Worm (Caenorhabditis elegans) whole organism, late embryonic: ENCODE measurements around the gene nhr-94.

Source experiments
- C08G9.2 ChIP-seq: sonication (generic microtip); optimal IDR thresholded peaks from 2 replicates; lab custom pipeline; 2016; ENCODE audit warnings: mild to moderate bottlenecking, missing genetic modification characterization, moderate library complexity, missing compliant biosample characterization
- T23F11.4 ChIP-seq: fragments of 200-800 bp; sonication (Bioruptor generic); optimal IDR thresholded peaks from 2 replicates; lab custom pipeline; 2018; ENCODE audit warnings: mild to moderate bottlenecking, missing genetic modification characterization, missing compliant biosample characterization
- Y22D7AL.16 ChIP-seq: sonication (generic microtip); optimal IDR thresholded peaks from 2 replicates; lab custom pipeline; 2016; ENCODE audit warnings: missing genetic modification characterization, missing compliant biosample characterization
- ahr-1 ChIP-seq: sonication (generic microtip); optimal IDR thresholded peaks from 2 replicates; lab custom pipeline; 2016; ENCODE audit warnings: missing genetic modification characterization, missing compliant biosample characterization
- ceh-2 ChIP-seq: sonication (generic microtip); optimal IDR thresholded peaks from 2 replicates; lab custom pipeline; 2016; ENCODE audit warnings: missing genotype, missing genetic modification characterization, missing compliant biosample characterization
- ceh-24 ChIP-seq: sonication (generic microtip); optimal IDR thresholded peaks from 2 replicates; lab custom pipeline; 2016; ENCODE audit warnings: mild to moderate bottlenecking, missing genetic modification characterization, missing compliant biosample characterization
- ceh-31 ChIP-seq: sonication (generic microtip); optimal IDR thresholded peaks from 2 replicates; lab custom pipeline; 2016; ENCODE audit warnings: missing genetic modification characterization, missing compliant biosample characterization
- ceh-34 ChIP-seq: sonication (generic microtip); optimal IDR thresholded peaks from 2 replicates; lab custom pipeline; 2016; ENCODE audit warnings: mild to moderate bottlenecking, missing genetic modification characterization, missing compliant biosample characterization
- ceh-45 ChIP-seq: fragments of 200-800 bp; sonication (Bioruptor generic); IDR thresholded peaks from 2 replicates; pipeline ENCODE4 v1.3.6; 2022; ENCODE audit warnings: missing genetic modification reagents, missing genetic modification characterization, missing compliant biosample characterization
- ceh-48 ChIP-seq: sonication (generic microtip); optimal IDR thresholded peaks from 2 replicates; lab custom pipeline; 2016; ENCODE audit warnings: missing genetic modification characterization, inconsistent platforms, missing compliant biosample characterization
- ceh-9 ChIP-seq: sonication (generic microtip); optimal IDR thresholded peaks from 2 replicates; lab custom pipeline; 2016; ENCODE audit warnings: mild to moderate bottlenecking, missing genetic modification characterization, inconsistent platforms, missing compliant biosample characterization
- che-1 ChIP-seq: sonication (generic microtip); optimal IDR thresholded peaks from 2 replicates; lab custom pipeline; 2016; ENCODE audit warnings: mild to moderate bottlenecking, missing genetic modification characterization, missing compliant biosample characterization
- dmd-4 ChIP-seq: sonication (generic microtip); optimal IDR thresholded peaks from 2 replicates; lab custom pipeline; 2016; ENCODE audit warnings: borderline replicate concordance, missing genetic modification characterization, missing compliant biosample characterization
- dve-1 ChIP-seq: sonication (generic microtip); optimal IDR thresholded peaks from 2 replicates; lab custom pipeline; 2017; ENCODE audit warnings: antibody characterized with exemption, mild to moderate bottlenecking, missing genetic modification characterization, missing compliant biosample characterization
- elt-2 ChIP-seq: sonication (generic microtip); optimal IDR thresholded peaks from 2 replicates; lab custom pipeline; 2016; ENCODE audit warnings: missing genetic modification reagents, missing genetic modification characterization, missing compliant biosample characterization
- ets-4 ChIP-seq: sonication (generic microtip); optimal IDR thresholded peaks from 2 replicates; lab custom pipeline; 2016; ENCODE audit warnings: missing genetic modification characterization, missing compliant biosample characterization
- eyg-1 ChIP-seq: sonication (generic microtip); optimal IDR thresholded peaks from 2 replicates; lab custom pipeline; 2016; ENCODE audit warnings: missing genotype, missing genetic modification characterization, missing compliant biosample characterization
- fkh-10 ChIP-seq: fragments of 150-350 bp; optimal IDR thresholded peaks from 2 replicates; lab custom pipeline; 2014; ENCODE audit warnings: missing biosample characterization, missing genetic modification reagents, missing genetic modification characterization
- gmeb-2 ChIP-seq: sonication (generic microtip); optimal IDR thresholded peaks from 2 replicates; lab custom pipeline; 2016; ENCODE audit warnings: missing genetic modification characterization, inconsistent platforms, missing compliant biosample characterization
- hlh-13 ChIP-seq: fragments of 200-800 bp; sonication (Bioruptor generic); optimal IDR thresholded peaks from 2 replicates; lab custom pipeline; 2018; ENCODE audit warnings: mild to moderate bottlenecking, missing genetic modification characterization, missing compliant biosample characterization
- hlh-15 ChIP-seq: sonication (generic microtip); optimal IDR thresholded peaks from 2 replicates; lab custom pipeline; 2016; ENCODE audit warnings: missing genetic modification characterization, missing compliant biosample characterization
- hlh-30 ChIP-seq: sonication (generic microtip); optimal IDR thresholded peaks from 2 replicates; lab custom pipeline; 2017; ENCODE audit warnings: antibody characterized with exemption, missing genetic modification characterization, missing compliant biosample characterization; ENCODE audit not compliant: insufficient read depth
- hlh-8 ChIP-seq: sonication (generic microtip); optimal IDR thresholded peaks from 2 replicates; lab custom pipeline; 2016; ENCODE audit warnings: missing genotype, missing genetic modification characterization, missing compliant biosample characterization
- lim-6 ChIP-seq: sonication (generic microtip); optimal IDR thresholded peaks from 2 replicates; lab custom pipeline; 2016; ENCODE audit warnings: missing genetic modification characterization, missing compliant biosample characterization
- lin-11 ChIP-seq: fragments of 200-800 bp; sonication (Bioruptor generic); optimal IDR thresholded peaks from 2 replicates; lab custom pipeline; 2018; ENCODE audit warnings: mild to moderate bottlenecking, missing genetic modification characterization, missing compliant biosample characterization
- nhr-232 ChIP-seq: sonication (generic microtip); optimal IDR thresholded peaks from 2 replicates; lab custom pipeline; 2016; ENCODE audit warnings: missing genetic modification characterization, missing compliant biosample characterization
- npax-4 ChIP-seq: sonication (generic microtip); optimal IDR thresholded peaks from 2 replicates; lab custom pipeline; 2016; ENCODE audit warnings: missing genetic modification characterization, missing compliant biosample characterization
- odd-2 ChIP-seq: sonication (generic microtip); optimal IDR thresholded peaks from 2 replicates; lab custom pipeline; 2017; ENCODE audit warnings: antibody characterized with exemption, mild to moderate bottlenecking, missing genetic modification characterization, missing compliant biosample characterization
- pha-2 ChIP-seq: sonication (generic microtip); optimal IDR thresholded peaks from 2 replicates; lab custom pipeline; 2017; ENCODE audit warnings: mild to moderate bottlenecking, missing genetic modification characterization, missing compliant biosample characterization
- pros-1 ChIP-seq: fragments of 150-350 bp; optimal IDR thresholded peaks from 2 replicates; lab custom pipeline; 2014; ENCODE audit warnings: missing biosample characterization, missing genetic modification reagents, missing genetic modification characterization
- ref-2 ChIP-seq: sonication (generic microtip); optimal IDR thresholded peaks from 2 replicates; lab custom pipeline; 2016; ENCODE audit warnings: missing genetic modification characterization, missing compliant biosample characterization
- syd-9 ChIP-seq: sonication (generic microtip); optimal IDR thresholded peaks from 2 replicates; lab custom pipeline; 2016; ENCODE audit warnings: mild to moderate bottlenecking, missing genetic modification characterization, moderate library complexity, missing compliant biosample characterization
- ttx-3 ChIP-seq: sonication (generic microtip); optimal IDR thresholded peaks from 2 replicates; lab custom pipeline; 2016; ENCODE audit warnings: missing genetic modification reagents, missing genetic modification characterization, missing compliant biosample characterization
- unc-42 ChIP-seq: sonication (generic microtip); optimal IDR thresholded peaks from 2 replicates; lab custom pipeline; 2016; ENCODE audit warnings: missing genotype, missing genetic modification characterization, missing compliant biosample characterization
- ztf-16 ChIP-seq: sonication (generic microtip); optimal IDR thresholded peaks from 2 replicates; lab custom pipeline; 2017; ENCODE audit warnings: missing genetic modification characterization, missing compliant biosample characterization

nhr-94 gene

ce11 chrV:7726927-7727326 lies 40.8 kb upstream of the nhr-94 start:
- TF ChIP-seq ttx-3 (tag; lab: Kevin White, UChicago) = no peak
- TF ChIP-seq lin-11 (tag; lab: Kevin White, UChicago) = no peak
- no peak for TF ChIP-seq hlh-30 (tag; lab: Kevin White, UChicago)
- TF ChIP-seq ceh-31 = no peak
- no peak for TF ChIP-seq hlh-15 (tag; lab: Kevin White, UChicago)
- TF ChIP-seq ahr-1 (tag; lab: Kevin White, UChicago) = no peak
- no peak for TF ChIP-seq odd-2 (tag; lab: Kevin White, UChicago)
- no peak for TF ChIP-seq T23F11.4 (GFP tag; lab: Kevin White, UChicago)
- no peak for TF ChIP-seq C08G9.2 (tag; lab: Kevin White, UChicago)
- TF ChIP-seq unc-42 (tag; lab: Kevin White, UChicago) = no peak
- TF ChIP-seq ceh-24 (tag; lab: Kevin White, UChicago) = no peak

ce11 chrV:7726202-7726601 lies 40.1 kb upstream of the nhr-94 start:
- no peak for TF ChIP-seq dmd-4 (tag; lab: Kevin White, UChicago)
- TF ChIP-seq fkh-10 = no peak
- TF ChIP-seq hlh-13 (GFP tag; lab: Kevin White, UChicago) = no peak
- TF ChIP-seq, all 69 proteins: peak for 0

ce11 chrV:7723967-7724544 lies 37.9 kb upstream of the nhr-94 start, which contains the start of the genes ZK105.6 and ZK105.8:
Gene ZK105.6 (minus strand): TSS chrV:7724067.
Gene ZK105.8 (plus strand): TSS chrV:7724494.
- TF ChIP-seq ceh-48 = no peak
- TF ChIP-seq hlh-8 (tag; lab: Kevin White, UChicago) = no peak
- TF ChIP-seq ceh-45 (GFP tag; lab: Robert Waterston, UW) = no peak
- TF ChIP-seq unc-42 (tag; lab: Kevin White, UChicago) = peak; percentile 18
- no peak for TF ChIP-seq syd-9
- TF ChIP-seq ceh-9 (tag; lab: Kevin White, UChicago) = no peak

- no peak for TF ChIP-seq nhr-232
- no peak for TF ChIP-seq lin-11 (tag; lab: Kevin White, UChicago)
- no peak for TF ChIP-seq ref-2
- TF ChIP-seq che-1 = no peak
- no peak for TF ChIP-seq ceh-2
- TF ChIP-seq ceh-45 (GFP tag; lab: Robert Waterston, UW) = no peak
- no peak for TF ChIP-seq ttx-3 (tag; lab: Kevin White, UChicago)
- TF ChIP-seq gmeb-2 (tag; lab: Kevin White, UChicago) = no peak
- TF ChIP-seq ceh-9 (tag; lab: Kevin White, UChicago) = no peak
- no peak for TF ChIP-seq syd-9
- TF ChIP-seq unc-42 (tag; lab: Kevin White, UChicago) = no peak
- no peak for TF ChIP-seq dve-1 (tag; lab: Kevin White, UChicago)
- TF ChIP-seq pros-1 (tag; lab: Kevin White, UChicago) = no peak
- no peak for TF ChIP-seq ets-4 (tag; lab: Kevin White, UChicago)
Observed at ce11 chrV:7721945-7722344, 35.8 kb upstream of the nhr-94 start, which contains the start of gene ZK105.14. Gene ZK105.14 (minus strand): TSS chrV:7722045.

ce11 chrV:7717629-7718028 lies 31.5 kb upstream of the nhr-94 start, which contains the start of gene ZK105.5:
Gene ZK105.5 (minus strand): TSS chrV:7717729.
- TF ChIP-seq ztf-16 (tag; lab: Kevin White, UChicago) (no peak), ets-4 (tag; lab: Kevin White, UChicago) (no peak), npax-4 (tag; lab: Kevin White, UChicago) (no peak), T23F11.4 (GFP tag; lab: Kevin White, UChicago) (no peak), eyg-1 (tag; lab: Kevin White, UChicago) (no peak), pha-2 (tag; lab: Kevin White, UChicago) (no peak), lim-6 (tag; lab: Kevin White, UChicago) (no peak), elt-2 (tag; lab: Kevin White, UChicago) (no peak), ceh-34 (tag; lab: Kevin White, UChicago) (no peak), unc-42 (tag; lab: Kevin White, UChicago) (no peak), Y22D7AL.16 (tag; lab: Kevin White, UChicago) (no peak)
